Worm (Caenorhabditis elegans): Measurements from ENCODE around the gene ZK666.4.
A peak's percentile ranks its signal among the peaks of the same experiment; 100 is the strongest.

ZK666.4 gene

DNA sequence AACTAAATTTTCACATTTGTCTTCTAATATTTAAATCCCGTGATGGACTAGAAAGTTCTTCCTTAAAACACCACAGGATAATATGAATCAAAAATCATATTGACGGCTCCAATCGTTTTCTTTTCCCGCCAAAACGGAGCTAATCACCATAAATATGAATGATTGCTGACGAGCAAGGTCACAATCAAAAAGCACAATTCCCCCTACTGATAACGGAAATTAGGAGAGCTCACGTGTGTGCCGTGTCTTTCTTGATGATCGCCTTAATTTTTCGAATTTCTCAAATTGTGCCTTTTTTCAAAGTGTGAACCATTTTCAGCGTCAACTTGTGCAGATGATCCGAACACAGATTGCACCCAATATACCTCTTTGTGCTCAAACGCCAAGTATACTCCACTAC is 33.2 kb upstream of the ZK666.4 start:
- peak; percentile 83 for TF ChIP-seq dmd-6 (GFP tag; IDR thresholded peaks at IDR 0.05)
- no peak for TF ChIP-seq skn-1 (tag; optimal IDR thresholded peaks at IDR 0.05)
- peak; percentile 62 for TF ChIP-seq nhr-28 (tag; optimal IDR thresholded peaks at IDR 0.05)
- peak; percentile 23 for TF ChIP-seq mxl-3 (GFP tag; optimal IDR thresholded peaks at IDR 0.05)
- TF ChIP-seq nhr-77 (tag; optimal IDR thresholded peaks at IDR 0.05): peak; percentile 18
- TF ChIP-seq ZK546.5 (tag; optimal IDR thresholded peaks at IDR 0.05): no peak
- TF ChIP-seq dve-1 (tag; optimal IDR thresholded peaks at IDR 0.05; ENCODE audit: insufficient read depth): peak; percentile 51
- TF ChIP-seq ceh-32 (tag; optimal IDR thresholded peaks at IDR 0.05; ENCODE audit: poor library complexity): no peak
- no peak for TF ChIP-seq lim-7 (GFP tag; IDR thresholded peaks at IDR 0.05)
- TF ChIP-seq pqm-1 (tag; optimal IDR thresholded peaks at IDR 0.05): peak; percentile 42
- TF ChIP-seq ztf-7 (tag; optimal IDR thresholded peaks at IDR 0.05): no peak
- no peak for TF ChIP-seq Y5F2A.4 (GFP tag; optimal IDR thresholded peaks at IDR 0.05)
- no peak for TF ChIP-seq set-16 (GFP tag; IDR thresholded peaks at IDR 0.05)
- no peak for TF ChIP-seq daf-16 (GFP tag; optimal IDR thresholded peaks at IDR 0.05)
- TF ChIP-seq daf-16 (tag; optimal IDR thresholded peaks at IDR 0.05): peak; percentile 46
- peak; percentile 56 for TF ChIP-seq hlh-11 (tag; optimal IDR thresholded peaks at IDR 0.05)
- no peak for TF ChIP-seq T26A8.4 (GFP tag; IDR thresholded peaks at IDR 0.05)
- TF ChIP-seq mdl-1 (tag; optimal IDR thresholded peaks at IDR 0.05): peak in 1 of 2 experiments; percentile 19
- peak; percentile 58 for TF ChIP-seq hlh-30 (tag; optimal IDR thresholded peaks at IDR 0.05; ENCODE audit: insufficient read depth)

DNA sequence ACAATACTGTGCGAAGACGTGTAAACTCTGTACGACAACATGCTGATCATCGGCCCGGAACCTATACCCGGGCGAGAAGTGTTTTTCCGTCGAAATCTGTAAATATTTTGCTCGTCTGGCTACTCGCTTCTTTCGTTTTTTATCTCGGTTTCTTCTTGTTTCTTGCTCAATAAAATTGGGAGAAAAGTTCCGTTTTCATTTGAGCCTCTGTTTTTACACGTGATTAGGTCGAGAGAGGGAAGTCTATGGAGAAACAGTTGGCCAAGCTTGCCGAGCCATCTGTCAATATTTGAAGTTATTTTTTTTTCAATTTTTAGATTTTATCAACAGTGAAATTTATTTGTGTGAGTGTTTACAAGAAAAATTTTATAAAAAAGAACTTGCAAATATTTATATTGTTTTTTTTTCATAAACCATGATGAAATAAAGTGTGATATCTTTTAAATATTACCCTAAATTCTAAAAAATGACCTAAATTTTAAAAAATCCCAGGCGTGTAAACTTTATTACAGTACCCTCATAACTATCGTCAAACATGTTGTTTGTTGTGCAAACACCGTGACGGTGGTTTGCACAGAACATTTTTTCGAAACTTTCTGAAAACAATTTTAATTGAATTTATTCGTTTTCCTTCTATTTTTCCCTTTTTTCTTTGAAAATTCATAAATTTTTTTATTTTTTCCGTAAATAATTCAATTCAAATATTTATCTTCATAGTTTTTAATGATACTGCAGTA is 31.9 kb upstream of the ZK666.4 start:
- TF ChIP-seq aha-1 (tag) (peak; percentile 71), Y5F2A.4 (GFP tag; optimal IDR thresholded peaks at IDR 0.05) (no peak), nhr-41 (GFP tag; IDR thresholded peaks at IDR 0.05) (no peak), lsy-2 (tag; optimal IDR thresholded peaks at IDR 0.05) (peak in 1 of 2 experiments; percentile 80), nhr-28 (tag; optimal IDR thresholded peaks at IDR 0.05) (no peak), madf-9 (GFP tag; conservative IDR thresholded peaks at IDR 0.05) (no peak), ceh-32 (tag; optimal IDR thresholded peaks at IDR 0.05; ENCODE audit: poor library complexity) (no peak), lim-7 (GFP tag; IDR thresholded peaks at IDR 0.05) (no peak), daf-16 (GFP tag; optimal IDR thresholded peaks at IDR 0.05) (peak in 1 of 2 experiments; percentile 97), daf-16 (tag; optimal IDR thresholded peaks at IDR 0.05) (peak; percentile 1), daf-19 (GFP tag; conservative IDR thresholded peaks at IDR 0.05) (no peak), aly-2 (tag; optimal IDR thresholded peaks at IDR 0.05) (no peak), ztf-7 (tag; optimal IDR thresholded peaks at IDR 0.05) (no peak), ctbp-1 (GFP tag; IDR thresholded peaks at IDR 0.05) (no peak), hif-1 (tag; optimal IDR thresholded peaks at IDR 0.05) (no peak), hlh-30 (tag; optimal IDR thresholded peaks at IDR 0.05; ENCODE audit: insufficient read depth) (peak; percentile 23), F37D6.2 (tag; optimal IDR thresholded peaks at IDR 0.05) (no peak), cey-2 (tag; optimal IDR thresholded peaks at IDR 0.05; ENCODE audit: borderline replicate concordance, insufficient read depth) (no peak), mxl-3 (GFP tag; optimal IDR thresholded peaks at IDR 0.05) (no peak), T20F7.1 (GFP tag; optimal IDR thresholded peaks at IDR 0.05) (peak; percentile 36), hlh-11 (tag; optimal IDR thresholded peaks at IDR 0.05) (peak; percentile 35), skn-1 (tag; optimal IDR thresholded peaks at IDR 0.05) (no peak)

DNA sequence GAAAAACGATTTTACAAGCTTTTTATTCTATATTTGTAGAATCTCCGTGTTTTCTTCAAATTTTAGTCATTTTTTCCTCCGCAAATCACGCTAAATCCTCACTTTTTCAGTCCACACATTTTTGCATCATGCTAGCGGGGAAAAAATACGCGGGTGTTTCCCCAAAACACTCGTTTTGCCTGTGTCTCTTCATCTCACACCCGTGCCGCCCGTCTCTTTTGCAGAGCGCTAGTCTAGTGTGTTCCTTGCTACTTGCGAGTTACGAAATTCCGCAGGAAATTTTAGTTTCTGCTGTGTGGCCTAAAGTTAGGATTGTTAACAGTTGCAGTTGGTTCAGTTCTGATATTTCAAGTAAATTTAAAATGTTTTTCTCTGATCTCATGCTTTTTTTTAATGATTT is 31.3 kb upstream of the ZK666.4 start:
- TF ChIP-seq Y105C5A.15 (GFP tag; IDR thresholded peaks at IDR 0.05): no peak
- TF ChIP-seq lsy-2 (tag; optimal IDR thresholded peaks at IDR 0.05): no peak
- peak; percentile 52; the same call in 1 of the 2 replicates for TF ChIP-seq tra-1 (GFP tag; IDR thresholded peaks at IDR 0.05)
- TF ChIP-seq ceh-44 (GFP tag; IDR thresholded peaks at IDR 0.05): no peak
- no peak for TF ChIP-seq cey-2 (tag; optimal IDR thresholded peaks at IDR 0.05; ENCODE audit: borderline replicate concordance, insufficient read depth)
- TF ChIP-seq lim-7 (GFP tag; IDR thresholded peaks at IDR 0.05): no peak
- TF ChIP-seq spr-1 (tag; optimal IDR thresholded peaks at IDR 0.05): no peak
- no peak for TF ChIP-seq unc-130 (GFP tag; optimal IDR thresholded peaks at IDR 0.05)
- no peak for TF ChIP-seq lin-13 (GFP tag; optimal IDR thresholded peaks at IDR 0.05)
- TF ChIP-seq nhr-102 (tag; optimal IDR thresholded peaks at IDR 0.05): no peak
- TF ChIP-seq hif-1 (tag; optimal IDR thresholded peaks at IDR 0.05): peak in 1 of 2 experiments; percentile 30
- no peak for TF ChIP-seq dve-1 (tag; optimal IDR thresholded peaks at IDR 0.05; ENCODE audit: insufficient read depth)
- no peak for TF ChIP-seq ctbp-1 (GFP tag; IDR thresholded peaks at IDR 0.05)
- TF ChIP-seq set-16 (GFP tag; IDR thresholded peaks at IDR 0.05): no peak
- TF ChIP-seq mes-2 (tag; optimal IDR thresholded peaks at IDR 0.05; ENCODE audit: poor library complexity, severe bottlenecking): peak; percentile 44
- no peak for TF ChIP-seq daf-8 (GFP tag; IDR thresholded peaks at IDR 0.05)
- TF ChIP-seq egl-43 (GFP tag; IDR thresholded peaks at IDR 0.05): no peak
- no peak for TF ChIP-seq mdt-29 (GFP tag; IDR thresholded peaks at IDR 0.05)
- TF ChIP-seq dmd-8 (GFP tag; IDR thresholded peaks at IDR 0.05): no peak
- TF ChIP-seq arid-1 (GFP tag; conservative IDR thresholded peaks at IDR 0.05): no peak
- TF ChIP-seq attf-4 (tag; optimal IDR thresholded peaks at IDR 0.05): no peak
- TF ChIP-seq lin-1 (GFP tag; IDR thresholded peaks at IDR 0.05): no peak
